Fruit fly (Drosophila melanogaster): ENCODE measurements around the gene Gyc32E.

Gene Gyc32E

dm6 chr2L:11123499-11123898 lies 25.4 kb downstream of the Gyc32E start, which contains the start of the genes Csl4 and Nup160 (continued):
- TF ChIP-seq CG34406 (GFP tag; optimal IDR thresholded peaks at IDR 0.05) (peak; percentile 72), Hr39 (GFP tag; optimal IDR thresholded peaks at IDR 0.05) (peak; percentile 88), cyc (GFP tag; optimal IDR thresholded peaks at IDR 0.05) (peak; percentile 84), Hr4 (GFP tag; optimal IDR thresholded peaks at IDR 0.05) (no peak), Blimp-1 (GFP tag; optimal IDR thresholded peaks at IDR 0.05) (no peak), CG32006 (GFP tag; optimal IDR thresholded peaks at IDR 0.05) (no peak), Hr38 (GFP tag; optimal IDR thresholded peaks at IDR 0.05) (peak; percentile 62), CG9139 (GFP tag; optimal IDR thresholded peaks at IDR 0.05) (no peak), CG6792 (GFP tag; optimal IDR thresholded peaks at IDR 0.05) (peak; percentile 70), CG15336 (GFP tag; IDR thresholded peaks at IDR 0.05) (peak; percentile 59), salr (GFP tag; optimal IDR thresholded peaks at IDR 0.05) (no peak), Sox102F (GFP tag; optimal IDR thresholded peaks at IDR 0.05) (no peak), CG4318 (GFP tag; optimal IDR thresholded peaks at IDR 0.05) (no peak), Ets21C (GFP tag; optimal IDR thresholded peaks at IDR 0.05) (no peak), lz (GFP tag; optimal IDR thresholded peaks at IDR 0.05) (peak; percentile 86)

- TF ChIP-seq CG34406 (GFP tag; optimal IDR thresholded peaks at IDR 0.05) = no peak
- no peak for TF ChIP-seq CG10669 (GFP tag; optimal IDR thresholded peaks at IDR 0.05)
- no peak for TF ChIP-seq dsx (GFP tag; optimal IDR thresholded peaks at IDR 0.05; ENCODE audit: poor library complexity, severe bottlenecking)
- TF ChIP-seq CG11762 (GFP tag; optimal IDR thresholded peaks at IDR 0.05; ENCODE audit: insufficient read depth) = no peak
- no peak for TF ChIP-seq Lpt (GFP tag; optimal IDR thresholded peaks at IDR 0.05)
- TF ChIP-seq Smox (GFP tag; optimal IDR thresholded peaks at IDR 0.05) = no peak
- no peak for TF ChIP-seq eg (GFP tag; IDR thresholded peaks at IDR 0.05)
- TF ChIP-seq Hr39 (GFP tag; optimal IDR thresholded peaks at IDR 0.05) = no peak
- TF ChIP-seq salr (GFP tag; optimal IDR thresholded peaks at IDR 0.05) = no peak
- TF ChIP-seq Met (GFP tag; optimal IDR thresholded peaks at IDR 0.05) = no peak
- no peak for TF ChIP-seq cyc (GFP tag; optimal IDR thresholded peaks at IDR 0.05)
Observed at dm6 chr2L:11121614-11122013, 27.3 kb downstream of the Gyc32E start, which contains the start of gene Dnaaf4. Dnaaf4 (minus strand) TSS chr2L:11121714.

- TF ChIP-seq Lpt (GFP tag; optimal IDR thresholded peaks at IDR 0.05) (no peak), net (GFP tag; optimal IDR thresholded peaks at IDR 0.05) (no peak), achi (GFP tag; optimal IDR thresholded peaks at IDR 0.05) (peak; percentile 85)
Observed at dm6 chr2L:11119966-11120517, 28.9 kb downstream of the Gyc32E start, which contains the start of gene CG6230. CG6230 (minus strand) TSS chr2L:11120319.

- TF ChIP-seq CG6792 (GFP tag; optimal IDR thresholded peaks at IDR 0.05) (no peak), lz (GFP tag; optimal IDR thresholded peaks at IDR 0.05) (no peak), pdm3 (GFP tag; optimal IDR thresholded peaks at IDR 0.05) (no peak), Eip93F (GFP tag; optimal IDR thresholded peaks at IDR 0.05) (no peak), fd85E (GFP tag; optimal IDR thresholded peaks at IDR 0.05) (no peak), dsx (GFP tag; optimal IDR thresholded peaks at IDR 0.05; ENCODE audit: poor library complexity, severe bottlenecking) (no peak), Eip78C (GFP tag) (no peak), CG6276 (GFP tag; optimal IDR thresholded peaks at IDR 0.05) (no peak), dac (GFP tag; optimal IDR thresholded peaks at IDR 0.05) (no peak), CG1621 (tag; optimal IDR thresholded peaks at IDR 0.05) (no peak)
Observed at dm6 chr2L:11113714-11114113, 35.2 kb downstream of the Gyc32E start, which contains the start of gene Gr32a. Gr32a (plus strand) TSS chr2L:11114014.

- TF ChIP-seq svp (GFP tag) = no peak
- no peak for TF ChIP-seq Hr38 (GFP tag; optimal IDR thresholded peaks at IDR 0.05)
- TF ChIP-seq CG4318 (GFP tag; optimal IDR thresholded peaks at IDR 0.05) = peak; percentile 69
- TF ChIP-seq CG3919 (GFP tag; optimal IDR thresholded peaks at IDR 0.05) = no peak
- no peak for TF ChIP-seq fkh (GFP tag; optimal IDR thresholded peaks at IDR 0.05)
- no peak for TF ChIP-seq OdsH (GFP tag; optimal IDR thresholded peaks at IDR 0.05)
- TF ChIP-seq CG10631 (GFP tag; optimal IDR thresholded peaks at IDR 0.05) = peak; percentile 83
- peak; percentile 82 for TF ChIP-seq achi (GFP tag; optimal IDR thresholded peaks at IDR 0.05)
- TF ChIP-seq vri (GFP tag; optimal IDR thresholded peaks at IDR 0.05) = no peak
- TF ChIP-seq CG16779 (tag; optimal IDR thresholded peaks at IDR 0.05) = no peak
- TF ChIP-seq fd85E (GFP tag; optimal IDR thresholded peaks at IDR 0.05) = no peak
- TF ChIP-seq Lpt (GFP tag; optimal IDR thresholded peaks at IDR 0.05) = no peak
- TF ChIP-seq CG6854 (GFP tag; optimal IDR thresholded peaks at IDR 0.05) = peak; percentile 68
- TF ChIP-seq spab (GFP tag; optimal IDR thresholded peaks at IDR 0.05) = no peak
- peak; percentile 45 for TF ChIP-seq cyc (GFP tag; optimal IDR thresholded peaks at IDR 0.05)
- TF ChIP-seq Gug (GFP tag; IDR thresholded peaks at IDR 0.05) = peak; percentile 52
- TF ChIP-seq CG11294 (GFP tag; IDR thresholded peaks at IDR 0.05) = peak; percentile 26; the same call in 1 of the 2 replicates
- TF ChIP-seq dsx (GFP tag; optimal IDR thresholded peaks at IDR 0.05; ENCODE audit: poor library complexity, severe bottlenecking) = no peak
- TF ChIP-seq esn (GFP tag; optimal IDR thresholded peaks at IDR 0.05) = peak; percentile 85
Observed at dm6 chr2L:11113011-11113528, 35.8 kb downstream of the Gyc32E start, which contains the start of gene Idua. Idua (minus strand) TSS chr2L:11113061.

Measured in whole organism, prepupa.